Worm (Caenorhabditis elegans) whole organism, L1 larva: ENCODE data around the gene str-82.

Experiments used
- pag-3 ChIP-seq: sonication (generic microtip); optimal IDR thresholded peaks from 2 replicates; lab custom pipeline; 2017; ENCODE audit warnings: missing genetic modification characterization, mild to moderate bottlenecking, missing compliant biosample characterization, antibody characterized with exemption, borderline replicate concordance; ENCODE audit not compliant: insufficient read depth
- vab-15 ChIP-seq: sonication (generic microtip); optimal IDR thresholded peaks from 2 replicates; lab custom pipeline; 2017; ENCODE audit warnings: missing genotype, mild to moderate bottlenecking, missing genetic modification characterization, missing compliant biosample characterization

DNA sequence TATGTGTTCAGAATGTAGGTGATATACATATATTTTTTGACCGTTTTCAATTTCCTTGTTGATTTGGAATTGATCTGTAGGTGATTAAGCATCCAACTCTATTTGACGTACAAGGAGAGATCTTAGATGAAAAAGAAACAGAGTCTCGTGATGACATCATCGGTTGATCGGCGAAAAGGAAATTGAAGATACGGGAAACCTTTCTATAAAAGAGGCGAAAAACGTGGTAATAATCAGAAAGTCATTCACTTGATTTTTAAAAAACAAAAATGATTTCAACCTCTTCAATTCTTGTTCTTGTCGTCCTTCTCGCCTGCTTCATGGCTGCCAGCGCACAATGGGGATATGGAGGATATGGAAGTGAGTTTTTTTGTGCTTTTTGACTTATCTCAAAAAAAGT lies 9.7 kb downstream of the str-82 start, which contains the start of gene nlp-29:
- TF ChIP-seq vab-15 (tag; lab: Kevin White, UChicago) (no peak), pag-3 (tag; lab: Kevin White, UChicago) (no peak)
